Fruit fly (Drosophila melanogaster) whole organism, embryonic: ENCODE measurements around the gene CG17221.
A peak's percentile ranks its signal among the peaks of the same experiment; 100 is the strongest.

Experiments used
- CG1024 ChIP-seq: fragments of 200-800 bp; sonication (Bioruptor generic); IDR thresholded peaks from 2 replicates; pipeline ENCODE4 v1.3.6; 2022; ENCODE audit warnings: missing biosample characterization, missing genetic modification characterization
- CG10979 ChIP-seq: fragments of 200-800 bp; sonication (Bioruptor generic); optimal IDR thresholded peaks from 2 replicates; lab custom pipeline; 2018; ENCODE audit warnings: missing biosample characterization, mild to moderate bottlenecking, missing genetic modification characterization, moderate library complexity
- CG11695 ChIP-seq: fragments of 200-800 bp; sonication (Bioruptor generic); IDR thresholded peaks from 3 replicates; pipeline ENCODE4 v1.3.6; 2022; ENCODE audit warnings: missing biosample characterization, missing genetic modification characterization
- CG13424 ChIP-seq: fragments of 200-800 bp; sonication (Bioruptor generic); optimal IDR thresholded peaks from 2 replicates; lab custom pipeline; 2019; ENCODE audit warnings: missing biosample characterization, mild to moderate bottlenecking, missing genetic modification characterization, moderate library complexity
- CG1603 ChIP-seq: fragments of 200-800 bp; sonication (Bioruptor generic); optimal IDR thresholded peaks from 2 replicates; lab custom pipeline; 2019; ENCODE audit warnings: missing biosample characterization, mild to moderate bottlenecking, missing genetic modification characterization, moderate library complexity
- CG17568 ChIP-seq: fragments of 200-800 bp; sonication (Bioruptor generic); optimal IDR thresholded peaks from 2 replicates; lab custom pipeline; 2018; ENCODE audit warnings: missing biosample characterization, mild to moderate bottlenecking, missing genetic modification characterization, moderate library complexity
- CG18262 ChIP-seq: fragments of 200-800 bp; optimal IDR thresholded peaks from 3 replicates; lab custom pipeline; 2019; ENCODE audit warnings: missing biosample characterization, mild to moderate bottlenecking, missing genetic modification characterization, moderate library complexity
- CG18764 ChIP-seq: fragments of 200-800 bp; sonication (Bioruptor generic); optimal IDR thresholded peaks from 3 replicates; lab custom pipeline; 2016; ENCODE audit warnings: missing biosample characterization, missing genetic modification characterization
- CG34224 ChIP-seq: fragments of 200-800 bp; sonication (Bioruptor generic); IDR thresholded peaks from 3 replicates; pipeline ENCODE4 v1.3.6; 2022; ENCODE audit warnings: missing biosample characterization, missing genetic modification characterization; ENCODE audit not compliant: partially characterized antibody
- CG4424 ChIP-seq: fragments of 200-800 bp; sonication (Bioruptor generic); optimal IDR thresholded peaks from 3 replicates; lab custom pipeline; 2016; ENCODE audit warnings: missing biosample characterization, missing genetic modification characterization
- CG4617 ChIP-seq: fragments of 200-800 bp; sonication (Bioruptor generic); optimal IDR thresholded peaks from 3 replicates; lab custom pipeline; 2016; ENCODE audit warnings: missing biosample characterization, missing genetic modification characterization, borderline replicate concordance
- CG4730 ChIP-seq: fragments of 200-800 bp; sonication (Bioruptor generic); IDR thresholded peaks from 2 replicates; pipeline ENCODE4 v1.3.6; 2022; ENCODE audit warnings: missing biosample characterization, missing genetic modification characterization
- CG6654 ChIP-seq: fragments of 200-800 bp; sonication (Bioruptor generic); optimal IDR thresholded peaks from 2 replicates; lab custom pipeline; 2017; ENCODE audit warnings: missing biosample characterization, mild to moderate bottlenecking, missing genetic modification characterization
- CG6854 ChIP-seq: fragments of 200-800 bp; sonication (Bioruptor generic); optimal IDR thresholded peaks from 3 replicates; lab custom pipeline; 2017; ENCODE audit warnings: missing biosample characterization, mild to moderate bottlenecking, missing genetic modification characterization
- CG7357 ChIP-seq: fragments of 200-800 bp; sonication (Bioruptor generic); IDR thresholded peaks from 3 replicates; pipeline ENCODE4 v1.3.6; 2022; ENCODE audit warnings: missing biosample characterization, missing genetic modification characterization
- CG7963 ChIP-seq: fragments of 200-800 bp; sonication (Bioruptor generic); IDR thresholded peaks from 3 replicates; pipeline ENCODE4 v1.3.6; 2022; ENCODE audit warnings: missing biosample characterization, missing genetic modification characterization; ENCODE audit not compliant: partially characterized antibody
- CG8089 ChIP-seq: fragments of 200-800 bp; sonication (Bioruptor generic); optimal IDR thresholded peaks from 3 replicates; lab custom pipeline; 2016; ENCODE audit warnings: missing biosample characterization, missing genetic modification characterization
- CG9609 ChIP-seq: fragments of 200-800 bp; sonication (Bioruptor generic); optimal IDR thresholded peaks from 3 replicates; lab custom pipeline; 2016; ENCODE audit warnings: missing biosample characterization, missing genetic modification characterization
- HLH4C ChIP-seq: fragments of 200-800 bp; sonication (Bioruptor generic); IDR thresholded peaks from 3 replicates; pipeline ENCODE4 v1.3.6; 2022; ENCODE audit warnings: missing biosample characterization, missing genetic modification characterization; ENCODE audit not compliant: partially characterized antibody
- Hand ChIP-seq: fragments of 200-800 bp; sonication (Bioruptor generic); optimal IDR thresholded peaks from 2 replicates; lab custom pipeline; 2017; ENCODE audit warnings: mild to moderate bottlenecking, missing biosample characterization, missing genetic modification reagents, missing genetic modification characterization
- Hey ChIP-seq: fragments of 200-800 bp; sonication (Bioruptor generic); optimal IDR thresholded peaks from 3 replicates; lab custom pipeline; 2018; ENCODE audit warnings: missing biosample characterization, mild to moderate bottlenecking, missing genetic modification characterization
- HmgZ ChIP-seq: fragments of 200-800 bp; sonication (Bioruptor generic); optimal IDR thresholded peaks from 2 replicates; lab custom pipeline; 2018; ENCODE audit warnings: missing biosample characterization, mild to moderate bottlenecking, missing genetic modification characterization
- Pdp1 ChIP-seq, 2 experiments: fragments of 200-800 bp; sonication (Bioruptor generic); optimal IDR thresholded peaks; 3 replicates each; lab custom pipeline; 2016; ENCODE audit warnings: missing biosample characterization in 2 of 2, missing genetic modification characterization in 2 of 2, mild to moderate bottlenecking in 1 of 2, moderate library complexity in 1 of 2
- Vsx1 ChIP-seq: fragments of 200-800 bp; sonication (Bioruptor generic); optimal IDR thresholded peaks from 2 replicates; lab custom pipeline; 2017; ENCODE audit warnings: missing biosample characterization, mild to moderate bottlenecking, missing genetic modification characterization, missing genetic modification reagents
- Xrp1 ChIP-seq: fragments of 200-800 bp; sonication (Bioruptor generic); IDR thresholded peaks from 2 replicates; pipeline ENCODE4 v1.3.6; 2022; ENCODE audit warnings: missing biosample characterization, missing genetic modification characterization
- abd-A ChIP-seq: fragments of 200-800 bp; sonication (Bioruptor generic); optimal IDR thresholded peaks from 3 replicates; lab custom pipeline; 2019; ENCODE audit warnings: missing biosample characterization, mild to moderate bottlenecking, missing genetic modification characterization, moderate library complexity
- btn ChIP-seq: fragments of 200-800 bp; sonication (Bioruptor generic); optimal IDR thresholded peaks from 2 replicates; lab custom pipeline; 2016; ENCODE audit warnings: missing biosample characterization, missing genetic modification characterization
- chinmo ChIP-seq: fragments of 200-800 bp; sonication (Bioruptor generic); IDR thresholded peaks from 4 replicates; pipeline ENCODE4 v1.3.6; 2022; ENCODE audit warnings: missing biosample characterization, missing genetic modification characterization; ENCODE audit not compliant: partially characterized antibody
- dm ChIP-seq: fragments of 200-800 bp; sonication (Bioruptor generic); optimal IDR thresholded peaks from 3 replicates; lab custom pipeline; 2016; ENCODE audit warnings: missing biosample characterization, missing genetic modification characterization
- ems ChIP-seq: fragments of 200-800 bp; sonication (Bioruptor generic); optimal IDR thresholded peaks from 3 replicates; lab custom pipeline; 2016; ENCODE audit warnings: missing biosample characterization, missing genetic modification characterization
- en ChIP-seq: fragments of 200-800 bp; sonication (Bioruptor generic); optimal IDR thresholded peaks from 2 replicates; lab custom pipeline; 2016; ENCODE audit warnings: missing biosample characterization, missing genetic modification characterization
- esg ChIP-seq: fragments of 200-800 bp; sonication (Bioruptor generic); conservative IDR thresholded peaks from 2 replicates; pipeline ENCODE4 v1.3.6; 2022; ENCODE audit warnings: missing biosample characterization, missing genetic modification characterization
- exex ChIP-seq: fragments of 200-800 bp; sonication (Bioruptor generic); optimal IDR thresholded peaks from 4 replicates; lab custom pipeline; 2018; ENCODE audit warnings: missing biosample characterization, mild to moderate bottlenecking, missing genetic modification characterization, moderate library complexity
- gfzf ChIP-seq: fragments of 200-800 bp; sonication (Bioruptor generic); optimal IDR thresholded peaks from 2 replicates; lab custom pipeline; 2016; ENCODE audit warnings: missing biosample characterization, mild to moderate bottlenecking, missing genetic modification characterization, moderate library complexity
- grau ChIP-seq: fragments of 200-800 bp; optimal IDR thresholded peaks from 3 replicates; lab custom pipeline; 2019; ENCODE audit warnings: missing biosample characterization, mild to moderate bottlenecking, missing genetic modification characterization, moderate library complexity
- hb ChIP-seq: fragments of 200-800 bp; sonication (Bioruptor generic); IDR thresholded peaks from 3 replicates; pipeline ENCODE4 v1.3.6; 2022; ENCODE audit warnings: missing biosample characterization, missing genetic modification characterization; ENCODE audit not compliant: partially characterized antibody
- her ChIP-seq: fragments of 200-800 bp; sonication (Bioruptor generic); optimal IDR thresholded peaks from 2 replicates; lab custom pipeline; 2016; ENCODE audit warnings: missing biosample characterization, missing genetic modification characterization
- jing ChIP-seq: fragments of 200-800 bp; sonication (Bioruptor generic); optimal IDR thresholded peaks from 2 replicates; lab custom pipeline; 2018; ENCODE audit warnings: missing biosample characterization, mild to moderate bottlenecking, missing genetic modification characterization
- kay ChIP-seq: fragments of 200-800 bp; sonication (Bioruptor generic); optimal IDR thresholded peaks from 2 replicates; lab custom pipeline; 2016; ENCODE audit warnings: missing biosample characterization, missing genetic modification characterization
- ken ChIP-seq: fragments of 200-800 bp; sonication (Bioruptor generic); IDR thresholded peaks from 3 replicates; pipeline ENCODE4 v1.3.6; 2022; ENCODE audit warnings: missing biosample characterization, missing genetic modification characterization
- nmo ChIP-seq: fragments of 200-800 bp; sonication (Bioruptor generic); optimal IDR thresholded peaks from 2 replicates; lab custom pipeline; 2018; ENCODE audit warnings: missing biosample characterization, mild to moderate bottlenecking, missing genetic modification characterization, moderate library complexity
- odd ChIP-seq: fragments of 200-800 bp; sonication (Bioruptor generic); optimal IDR thresholded peaks from 2 replicates; lab custom pipeline; 2017; ENCODE audit warnings: missing biosample characterization, mild to moderate bottlenecking, missing genetic modification characterization
- pros ChIP-seq: fragments of 200-800 bp; sonication (Bioruptor generic); optimal IDR thresholded peaks from 3 replicates; lab custom pipeline; 2019; ENCODE audit warnings: missing biosample characterization, mild to moderate bottlenecking, missing genetic modification characterization, moderate library complexity
- salm ChIP-seq: fragments of 200-800 bp; sonication (Bioruptor generic); optimal IDR thresholded peaks from 2 replicates; lab custom pipeline; 2018; ENCODE audit warnings: missing biosample characterization, mild to moderate bottlenecking, missing genetic modification characterization
- shn ChIP-seq: fragments of 200-800 bp; sonication (Bioruptor generic); optimal IDR thresholded peaks from 3 replicates; lab custom pipeline; 2016; ENCODE audit warnings: missing biosample characterization, missing genetic modification characterization
- sim ChIP-seq: fragments of 200-800 bp; sonication (Bioruptor generic); IDR thresholded peaks from 2 replicates; pipeline ENCODE4 v1.3.6; 2022; ENCODE audit warnings: missing biosample characterization, missing genetic modification characterization
- sna ChIP-seq: fragments of 200-800 bp; sonication (Bioruptor generic); IDR thresholded peaks from 2 replicates; pipeline ENCODE4 v1.3.6; 2022; ENCODE audit warnings: missing biosample characterization, missing genetic modification characterization; ENCODE audit not compliant: partially characterized antibody
- tx ChIP-seq: fragments of 200-800 bp; sonication (Bioruptor generic); optimal IDR thresholded peaks from 2 replicates; lab custom pipeline; 2016; ENCODE audit warnings: missing biosample characterization, missing genetic modification characterization
- wek ChIP-seq: fragments of 200-800 bp; sonication (Bioruptor generic); optimal IDR thresholded peaks from 3 replicates; lab custom pipeline; 2018; ENCODE audit warnings: missing biosample characterization, mild to moderate bottlenecking, missing genetic modification characterization, moderate library complexity

The CG17221 gene

DNA sequence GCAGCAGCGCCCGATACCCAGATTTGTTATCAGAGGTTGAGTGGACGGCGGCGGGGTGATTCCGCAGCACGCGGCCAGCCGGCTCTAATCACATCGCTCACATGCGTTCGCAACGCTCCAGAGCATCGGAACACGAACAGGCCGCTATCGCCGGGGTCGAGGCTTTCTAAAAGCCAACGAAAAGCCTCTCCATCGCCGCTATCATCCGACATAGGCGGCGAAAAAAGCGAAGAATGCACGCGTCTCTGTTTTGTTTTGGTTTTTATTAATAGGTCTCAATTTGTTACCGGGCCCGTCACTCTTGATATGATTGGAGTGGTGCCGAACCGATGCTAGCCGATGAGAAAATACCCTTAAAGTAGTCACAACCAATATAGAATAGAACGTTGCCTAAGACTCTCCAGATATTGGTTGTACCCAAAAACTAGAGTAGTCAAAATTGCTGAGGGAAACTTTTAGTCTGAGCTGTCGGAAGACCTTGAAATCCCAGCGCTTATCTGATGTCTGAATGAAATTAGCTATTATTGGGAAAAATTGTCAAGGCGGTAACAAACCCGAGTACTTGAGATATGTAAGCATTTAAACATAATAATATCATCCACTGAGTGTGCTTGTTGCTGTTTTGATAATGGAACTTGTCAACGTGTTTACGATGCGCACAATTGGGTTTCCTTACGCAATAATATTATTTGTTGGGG is 2.3 kb downstream of the CG17221 start, which contains the start of gene CG17261 (continued):
- peak; percentile 22 for TF ChIP-seq kay
- no peak for TF ChIP-seq Xrp1
- no peak for TF ChIP-seq esg
- TF ChIP-seq jing (GFP tag; lab: Kevin White, UChicago) = no peak
- no peak for TF ChIP-seq CG7357 (GFP tag; lab: Robert Waterston, UW)
- peak; percentile 23 for TF ChIP-seq shn (GFP tag; lab: Kevin White, UChicago)
- peak; percentile 5 for TF ChIP-seq tx
- peak; percentile 58 for TF ChIP-seq her
- TF ChIP-seq CG18764 (GFP tag; lab: Kevin White, UChicago) = no peak
- TF ChIP-seq CG6854 (GFP tag; lab: Kevin White, UChicago) = no peak
- TF ChIP-seq CG9609 (GFP tag; lab: Kevin White, UChicago) = peak; percentile 22
- peak; percentile 49 for TF ChIP-seq grau (tag; lab: Kevin White, UChicago)
- peak; percentile 97 for TF ChIP-seq exex (tag; lab: Kevin White, UChicago)
- no peak for TF ChIP-seq btn (GFP tag; lab: Kevin White, UChicago)
- no peak for TF ChIP-seq wek
- no peak for TF ChIP-seq CG34224
- no peak for TF ChIP-seq abd-A
- no peak for TF ChIP-seq CG4730 (GFP tag; lab: Robert Waterston, UW)
- peak; percentile 53 for TF ChIP-seq HmgZ (tag; lab: Kevin White, UChicago)
- TF ChIP-seq CG13424 (tag; lab: Kevin White, UChicago) = peak; percentile 4
- TF ChIP-seq CG8089 (GFP tag; lab: Kevin White, UChicago) = no peak
- TF ChIP-seq CG10979 (tag; lab: Kevin White, UChicago) = no peak
- peak; percentile 37; the same call in 1 of the 3 replicates for TF ChIP-seq CG11695 (GFP tag; lab: Robert Waterston, UW)
- TF ChIP-seq hb (GFP tag; lab: Robert Waterston, UW) = no peak
- TF ChIP-seq CG18262 (tag; lab: Kevin White, UChicago) = peak; percentile 4
- TF ChIP-seq ems (GFP tag; lab: Kevin White, UChicago) = peak; percentile 23
- TF ChIP-seq gfzf (GFP tag; lab: Kevin White, UChicago) = no peak
- peak; percentile 4 for TF ChIP-seq CG17568 (GFP tag; lab: Kevin White, UChicago)
- no peak for TF ChIP-seq CG1024 (GFP tag; lab: Robert Waterston, UW)
- TF ChIP-seq Vsx1 (GFP tag; lab: Kevin White, UChicago) = peak; percentile 73
- no peak for TF ChIP-seq sna (GFP tag; lab: Robert Waterston, UW)
- TF ChIP-seq sim (GFP tag; lab: Robert Waterston, UW) = no peak
- no peak for TF ChIP-seq nmo
- peak; percentile 21 for TF ChIP-seq dm
- TF ChIP-seq salm = no peak
- peak; percentile 2 for TF ChIP-seq en
- 0 out of 3 replicates have a peak, but pooled peaks have one; percentile 29 for TF ChIP-seq ken (GFP tag; lab: Robert Waterston, UW)
- peak; percentile 76; the same call in 3 of the 4 replicates for TF ChIP-seq chinmo
- TF ChIP-seq Hey (tag; lab: Kevin White, UChicago) = peak; percentile 89
- no peak for TF ChIP-seq CG6654 (GFP tag; lab: Kevin White, UChicago)
- TF ChIP-seq CG4617 (GFP tag; lab: Kevin White, UChicago) = no peak
- TF ChIP-seq odd (GFP tag; lab: Kevin White, UChicago) = no peak
- no peak for TF ChIP-seq CG4424 (GFP tag; lab: Kevin White, UChicago)
- no peak for TF ChIP-seq CG7963
- peak; percentile 35 to 90 for TF ChIP-seq Pdp1 (GFP tag; optimal IDR thresholded peaks at IDR 0.05; lab: Kevin White, UChicago)
- TF ChIP-seq CG1603 (tag; lab: Kevin White, UChicago) = peak; percentile 51
- no peak for TF ChIP-seq HLH4C (GFP tag; lab: Robert Waterston, UW)
- no peak for TF ChIP-seq pros (GFP tag; lab: Kevin White, UChicago)
- TF ChIP-seq Hand (GFP tag; lab: Kevin White, UChicago) = peak; percentile 49
